Fruit fly (Drosophila melanogaster): Measurements from ENCODE around the gene ValRS-m.

ValRS-m gene

dm6 chr3L:8931916-8932315 lies 32.7 kb downstream of the ValRS-m start:
- TF ChIP-seq Dek (tag; optimal IDR thresholded peaks at IDR 0.05) (no peak), HLHmδ (GFP tag; optimal IDR thresholded peaks at IDR 0.05) (no peak), Blimp-1 (GFP tag; optimal IDR thresholded peaks at IDR 0.05) (no peak), CG7786 (GFP tag; optimal IDR thresholded peaks at IDR 0.05) (no peak), hb (GFP tag; IDR thresholded peaks at IDR 0.05; ENCODE audit: partially characterized antibody) (no peak), CG11695 (GFP tag; IDR thresholded peaks at IDR 0.05) (0 out of 3 replicates have a peak, but pooled peaks have one; percentile 28), zen2 (GFP tag; IDR thresholded peaks at IDR 0.05; ENCODE audit: partially characterized antibody) (no peak), ham (GFP tag; IDR thresholded peaks at IDR 0.05) (no peak), kay (GFP tag; optimal IDR thresholded peaks at IDR 0.05) (no peak), eyg (GFP tag; optimal IDR thresholded peaks at IDR 0.05) (no peak), sens (GFP tag) (peak; percentile 10), en (GFP tag; optimal IDR thresholded peaks at IDR 0.05) (no peak), dpn (GFP tag; optimal IDR thresholded peaks at IDR 0.05) (no peak), BtbVII (GFP tag; optimal IDR thresholded peaks at IDR 0.05) (peak; percentile 36), NfI (GFP tag; optimal IDR thresholded peaks at IDR 0.05) (no peak), CG4360 (GFP tag; IDR thresholded peaks at IDR 0.05) (no peak), Ets97D (GFP tag; optimal IDR thresholded peaks at IDR 0.05) (peak; percentile 89), gfzf (GFP tag; optimal IDR thresholded peaks at IDR 0.05) (no peak), da (GFP tag; optimal IDR thresholded peaks at IDR 0.05) (no peak), Eip74EF (GFP tag; optimal IDR thresholded peaks at IDR 0.05) (no peak), CG8359 (GFP tag; optimal IDR thresholded peaks at IDR 0.05; ENCODE audit: borderline replicate concordance) (no peak), E2f2 (GFP tag; IDR thresholded peaks at IDR 0.05) (peak; percentile 77), ken (GFP tag; IDR thresholded peaks at IDR 0.05) (no peak), hkb (optimal IDR thresholded peaks at IDR 0.05) (no peak), hkb (GFP tag; IDR thresholded peaks at IDR 0.05) (0 out of 2 replicates have a peak, but pooled peaks have one; percentile 22), disco-r (GFP tag; optimal IDR thresholded peaks at IDR 0.05) (no peak), CG13296 (GFP tag; optimal IDR thresholded peaks at IDR 0.05) (no peak), CG15269 (tag; optimal IDR thresholded peaks at IDR 0.05) (peak; percentile 13), CG5245 (GFP tag; optimal IDR thresholded peaks at IDR 0.05) (no peak), Rfx (GFP tag; IDR thresholded peaks at IDR 0.05) (no peak), bcd (GFP tag; optimal IDR thresholded peaks at IDR 0.05) (no peak), schlank (tag; optimal IDR thresholded peaks at IDR 0.05) (no peak), CG3163 (GFP tag; optimal IDR thresholded peaks at IDR 0.05) (no peak), Aef1 (GFP tag; IDR thresholded peaks at IDR 0.05) (no peak), odd (GFP tag; optimal IDR thresholded peaks at IDR 0.05) (peak; percentile 40), dm (GFP tag; optimal IDR thresholded peaks at IDR 0.05) (no peak), twi (tag; optimal IDR thresholded peaks at IDR 0.05) (no peak), hth (optimal IDR thresholded peaks at IDR 0.05) (no peak), CG17385 (GFP tag; optimal IDR thresholded peaks at IDR 0.05) (peak; percentile 29), nau (GFP tag; optimal IDR thresholded peaks at IDR 0.05) (peak; percentile 5), CG2116 (GFP tag; optimal IDR thresholded peaks at IDR 0.05) (peak; percentile 6), Trl (optimal IDR thresholded peaks at IDR 0.05) (no peak), Trl (GFP tag; optimal IDR thresholded peaks at IDR 0.05) (no peak), CG13894 (tag; optimal IDR thresholded peaks at IDR 0.05) (no peak), CG7928 (GFP tag; optimal IDR thresholded peaks at IDR 0.05) (no peak), bab2 (GFP tag; optimal IDR thresholded peaks at IDR 0.05) (no peak), CG14441 (GFP tag; IDR thresholded peaks at IDR 0.05) (no peak), CG13123 (GFP tag; optimal IDR thresholded peaks at IDR 0.05) (no peak), CG6813 (GFP tag; optimal IDR thresholded peaks at IDR 0.05) (peak; percentile 13), fru (optimal IDR thresholded peaks at IDR 0.05) (no peak), bbx (GFP tag; IDR thresholded peaks at IDR 0.05; ENCODE audit: partially characterized antibody) (no peak), Dp (GFP tag; optimal IDR thresholded peaks at IDR 0.05) (peak; percentile 66), CG17568 (GFP tag; optimal IDR thresholded peaks at IDR 0.05) (peak; percentile 54)

All from whole organism, embryonic.